Worm (Caenorhabditis elegans): Measurements from ENCODE around the gene F16G10.8.

Gene F16G10.8

ce11 chrII:2352546-2352945 lies 30.7 kb downstream of the F16G10.8 start, which contains the start of gene F43C11.10:
Gene F43C11.10 (minus strand): TSS chrII:2352646.
- no peak for TF ChIP-seq F13C5.2 (tag; optimal IDR thresholded peaks at IDR 0.05)
- TF ChIP-seq flt-1 (GFP tag; IDR thresholded peaks at IDR 0.05): no peak
- TF ChIP-seq tra-4 (tag; optimal IDR thresholded peaks at IDR 0.05): no peak

ce11 chrII:2346672-2347071 lies 36.6 kb downstream of the F16G10.8 start, which contains the start of gene F43C11.4:
Gene F43C11.4 (plus strand): TSS chrII:2346972.
- TF ChIP-seq ceh-13 (GFP tag; optimal IDR thresholded peaks at IDR 0.05) (no peak), tra-4 (tag; optimal IDR thresholded peaks at IDR 0.05) (no peak)

- TF ChIP-seq pes-1 (GFP tag; IDR thresholded peaks at IDR 0.05) (no peak), sea-1 (GFP tag; conservative IDR thresholded peaks at IDR 0.05) (no peak), tra-4 (tag; optimal IDR thresholded peaks at IDR 0.05) (no peak), ceh-36 (tag; optimal IDR thresholded peaks at IDR 0.05) (no peak), hmbx-1 (tag; optimal IDR thresholded peaks at IDR 0.05) (no peak), flt-1 (GFP tag; IDR thresholded peaks at IDR 0.05) (no peak), hnd-1 (tag; optimal IDR thresholded peaks at IDR 0.05) (no peak), aly-1 (tag; optimal IDR thresholded peaks at IDR 0.05) (no peak), tbx-11 (GFP tag; IDR thresholded peaks at IDR 0.05) (no peak), F13C5.2 (tag; optimal IDR thresholded peaks at IDR 0.05) (no peak), tbx-37 (GFP tag; conservative IDR thresholded peaks at IDR 0.05) (no peak)
Observed at ce11 chrII:2342004-2342479, 41.2 kb downstream of the F16G10.8 start, which contains the start of gene F43C11.6. Gene F43C11.6 (plus strand): TSS chrII:2342429.

- TF ChIP-seq pes-1 (GFP tag; IDR thresholded peaks at IDR 0.05) (no peak), ceh-36 (tag; optimal IDR thresholded peaks at IDR 0.05) (no peak), tbx-37 (GFP tag; conservative IDR thresholded peaks at IDR 0.05) (no peak), aly-1 (tag; optimal IDR thresholded peaks at IDR 0.05) (no peak), tbx-11 (GFP tag; IDR thresholded peaks at IDR 0.05) (no peak), hmbx-1 (tag; optimal IDR thresholded peaks at IDR 0.05) (no peak), sea-1 (GFP tag; conservative IDR thresholded peaks at IDR 0.05) (no peak), ets-7 (tag; optimal IDR thresholded peaks at IDR 0.05) (no peak), ceh-13 (GFP tag; optimal IDR thresholded peaks at IDR 0.05) (no peak), flt-1 (GFP tag; IDR thresholded peaks at IDR 0.05) (no peak), B0310.2 (tag; optimal IDR thresholded peaks at IDR 0.05) (no peak), scrt-1 (GFP tag; IDR thresholded peaks at IDR 0.05) (no peak), hmg-4 (GFP tag; optimal IDR thresholded peaks at IDR 0.05) (no peak)
Observed at ce11 chrII:2341515-2341914, 41.7 kb downstream of the F16G10.8 start, which contains the start of gene enri-1. Gene enri-1 (minus strand): TSS chrII:2341615.

ce11 chrII:2340974-2341373 lies 42.3 kb downstream of the F16G10.8 start:
- TF ChIP-seq flt-1 (GFP tag; IDR thresholded peaks at IDR 0.05) (no peak), F13C5.2 (tag; optimal IDR thresholded peaks at IDR 0.05) (peak; percentile 15)

- no peak for TF ChIP-seq ama-1 (optimal IDR thresholded peaks at IDR 0.05)
- peak; percentile 71 for TF ChIP-seq ceh-36 (tag; optimal IDR thresholded peaks at IDR 0.05)
Observed at ce11 chrII:2336177-2336576, 47.1 kb downstream of the F16G10.8 start.

ce11 chrII:2335572-2335971 lies 47.7 kb downstream of the F16G10.8 start, which contains the start of gene F43C11.7:
Gene F43C11.7 (plus strand): TSS chrII:2335897.
- TF ChIP-seq ama-1 (optimal IDR thresholded peaks at IDR 0.05) (no peak), hnd-1 (tag; optimal IDR thresholded peaks at IDR 0.05) (no peak), F13C5.2 (tag; optimal IDR thresholded peaks at IDR 0.05) (no peak), hmbx-1 (tag; optimal IDR thresholded peaks at IDR 0.05) (no peak), flt-1 (GFP tag; IDR thresholded peaks at IDR 0.05) (no peak), tbx-37 (GFP tag; conservative IDR thresholded peaks at IDR 0.05) (no peak), aly-1 (tag; optimal IDR thresholded peaks at IDR 0.05) (no peak), tbx-11 (GFP tag; IDR thresholded peaks at IDR 0.05) (no peak), ets-7 (tag; optimal IDR thresholded peaks at IDR 0.05) (no peak), pes-1 (GFP tag; IDR thresholded peaks at IDR 0.05) (no peak), tra-4 (tag; optimal IDR thresholded peaks at IDR 0.05) (no peak), scrt-1 (GFP tag; IDR thresholded peaks at IDR 0.05) (no peak), sea-1 (GFP tag; conservative IDR thresholded peaks at IDR 0.05) (no peak), ceh-13 (GFP tag; optimal IDR thresholded peaks at IDR 0.05) (no peak), ceh-36 (tag; optimal IDR thresholded peaks at IDR 0.05) (no peak)

ce11 chrII:2332220-2332619 lies 51.0 kb downstream of the F16G10.8 start, which contains the start of gene F43C11.8:
Gene F43C11.8 (plus strand): TSS chrII:2332520.
- TF ChIP-seq ama-1 (optimal IDR thresholded peaks at IDR 0.05): no peak
- no peak for TF ChIP-seq pes-1 (GFP tag; IDR thresholded peaks at IDR 0.05)
- no peak for TF ChIP-seq ceh-36 (tag; optimal IDR thresholded peaks at IDR 0.05)
- TF ChIP-seq tra-4 (tag; optimal IDR thresholded peaks at IDR 0.05): no peak
- TF ChIP-seq sea-1 (GFP tag; conservative IDR thresholded peaks at IDR 0.05): no peak
- TF ChIP-seq tbx-11 (GFP tag; IDR thresholded peaks at IDR 0.05): no peak
- TF ChIP-seq hmbx-1 (tag; optimal IDR thresholded peaks at IDR 0.05): no peak
- TF ChIP-seq ets-7 (tag; optimal IDR thresholded peaks at IDR 0.05): no peak
- no peak for TF ChIP-seq B0310.2 (tag; optimal IDR thresholded peaks at IDR 0.05)
- TF ChIP-seq tbx-37 (GFP tag; conservative IDR thresholded peaks at IDR 0.05): no peak
- TF ChIP-seq flt-1 (GFP tag; IDR thresholded peaks at IDR 0.05): no peak
- no peak for TF ChIP-seq scrt-1 (GFP tag; IDR thresholded peaks at IDR 0.05)
- TF ChIP-seq aly-1 (tag; optimal IDR thresholded peaks at IDR 0.05): no peak
- no peak for TF ChIP-seq ceh-13 (GFP tag; optimal IDR thresholded peaks at IDR 0.05)
- TF ChIP-seq hnd-1 (tag; optimal IDR thresholded peaks at IDR 0.05): no peak
- no peak for TF ChIP-seq hmg-4 (GFP tag; optimal IDR thresholded peaks at IDR 0.05)

All from whole organism, early embryonic.